Worm (Caenorhabditis elegans) whole organism, L1 larva: ENCODE measurements around the gene ZC449.8.

Experiments used
- efl-1 ChIP-seq, 4 experiments: fragments of 150-350 bp; optimal IDR thresholded peaks in 3 of 4; peaks in 1 of 4; 1 replicate in 1 of 4; 2 replicates in 3 of 4; lab custom pipeline; 2014; ENCODE audit warnings: missing biosample characterization in 2 of 4, missing genetic modification characterization in 2 of 4, missing genetic modification reagents in 2 of 4
- lin-39 ChIP-seq: fragments of 150-350 bp; optimal IDR thresholded peaks from 2 replicates; lab custom pipeline; 2014; ENCODE audit warnings: missing biosample characterization, missing genetic modification reagents, missing genetic modification characterization

ZC449.8 gene

DNA sequence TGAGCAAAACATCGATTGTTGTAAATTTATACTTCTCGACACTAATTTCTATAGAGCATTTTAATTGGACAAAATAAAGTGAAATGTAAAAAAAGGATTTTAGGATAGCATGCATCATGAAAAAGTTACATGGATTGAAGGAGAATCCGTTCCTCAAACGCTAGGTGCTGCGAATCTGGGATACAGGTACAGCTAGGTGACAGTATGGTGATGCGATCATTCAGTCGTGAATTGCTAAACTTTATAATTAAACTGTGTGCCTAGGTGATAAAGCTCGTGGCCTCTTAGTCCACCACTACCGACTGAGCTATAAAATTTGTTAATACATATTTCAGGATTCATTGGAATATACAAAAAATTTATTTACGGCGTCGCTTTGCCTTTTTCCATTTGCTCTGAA, 50.7 kb downstream of the ZC449.8 start:
- TF ChIP-seq efl-1 (optimal IDR thresholded peaks at IDR 0.05; lab: Kevin White, UChicago) (no peak), efl-1 (GFP tag; optimal IDR thresholded peaks at IDR 0.05 in 1 of 2; lab: Kevin White, UChicago) (peak in 1 of 2 experiments; percentile 79), lin-39 (tag; lab: Kevin White, UChicago) (no peak)
- TF ChIP-seq, all 84 proteins: peak for 1
